Worm (Caenorhabditis elegans) whole organism, midembryonic: ENCODE measurements around the gene nas-13.

ENCODE experiments used
- T22C8.4 ChIP-seq: fragments of 200-800 bp; sonication (Bioruptor generic); IDR thresholded peaks from 2 replicates; pipeline ENCODE4 v1.3.6; 2022; ENCODE audit warnings: missing genetic modification characterization, missing compliant biosample characterization
- cog-1 ChIP-seq: sonication (generic microtip); optimal IDR thresholded peaks from 2 replicates; lab custom pipeline; 2016; ENCODE audit warnings: missing genetic modification characterization, missing compliant biosample characterization
- flt-1 ChIP-seq: fragments of 200-800 bp; sonication (Bioruptor generic); IDR thresholded peaks from 2 replicates; pipeline ENCODE4 v1.3.6; 2022; ENCODE audit warnings: missing genetic modification characterization, missing compliant biosample characterization
- klf-2 ChIP-seq: fragments of 200-800 bp; sonication (Bioruptor generic); conservative IDR thresholded peaks from 2 replicates; pipeline ENCODE4 v1.3.6; 2022; ENCODE audit warnings: missing genetic modification reagents, missing genetic modification characterization, missing compliant biosample characterization
- med-1 ChIP-seq: sonication (generic microtip); optimal IDR thresholded peaks from 2 replicates; lab custom pipeline; 2017; ENCODE audit warnings: missing genetic modification characterization, mild to moderate bottlenecking, missing compliant biosample characterization, antibody characterized with exemption, missing genetic modification reagents; ENCODE audit not compliant: insufficient read depth
- ref-1 ChIP-seq: fragments of 200-800 bp; sonication (Bioruptor generic); conservative IDR thresholded peaks from 2 replicates; pipeline ENCODE4 v1.3.6; 2022; ENCODE audit warnings: missing genetic modification reagents, missing genetic modification characterization, missing compliant biosample characterization
- tab-1 ChIP-seq: fragments of 200-800 bp; sonication (Bioruptor generic); IDR thresholded peaks from 2 replicates; pipeline ENCODE4 v1.3.6; 2022; ENCODE audit warnings: missing genetic modification characterization, missing compliant biosample characterization
- ztf-23 ChIP-seq: fragments of 200-800 bp; sonication (Bioruptor generic); IDR thresholded peaks from 2 replicates; pipeline ENCODE4 v1.3.6; 2022; ENCODE audit warnings: missing genetic modification reagents, missing genetic modification characterization, missing compliant biosample characterization
- ztf-29 ChIP-seq: fragments of 200-800 bp; sonication (Bioruptor generic); IDR thresholded peaks from 2 replicates; pipeline ENCODE4 v1.3.6; 2022; ENCODE audit warnings: missing genetic modification reagents, missing genetic modification characterization, missing compliant biosample characterization

The nas-13 gene

DNA sequence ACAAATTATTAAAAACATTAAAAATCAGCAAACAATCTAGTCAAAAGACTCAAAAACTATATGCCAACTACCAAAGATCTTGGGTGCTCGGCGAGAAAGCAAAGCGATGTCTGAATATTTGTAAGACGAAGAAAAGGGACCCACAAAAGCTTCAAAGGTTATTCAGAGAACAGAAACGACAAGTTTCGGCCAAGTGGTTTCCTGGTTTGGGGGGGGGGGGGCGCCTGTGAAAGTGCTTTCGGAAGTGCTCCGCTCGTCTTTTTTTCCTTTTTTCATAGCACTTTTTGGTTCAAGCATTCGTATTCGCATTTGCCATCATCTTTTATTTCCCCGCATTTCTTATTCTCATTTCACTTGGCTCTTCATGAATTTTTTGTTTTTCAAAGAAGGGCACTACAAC is 46.6 kb downstream of the nas-13 start:
- TF ChIP-seq klf-2 (GFP tag; lab: Robert Waterston, UW) (no peak), T22C8.4 (no peak), med-1 (GFP tag; lab: Kevin White, UChicago) (no peak), ref-1 (GFP tag; lab: Robert Waterston, UW) (no peak), ztf-29 (no peak), ztf-23 (GFP tag; lab: Robert Waterston, UW) (no peak), flt-1 (no peak), cog-1 (tag; lab: Kevin White, UChicago) (no peak), tab-1 (no peak)

DNA sequence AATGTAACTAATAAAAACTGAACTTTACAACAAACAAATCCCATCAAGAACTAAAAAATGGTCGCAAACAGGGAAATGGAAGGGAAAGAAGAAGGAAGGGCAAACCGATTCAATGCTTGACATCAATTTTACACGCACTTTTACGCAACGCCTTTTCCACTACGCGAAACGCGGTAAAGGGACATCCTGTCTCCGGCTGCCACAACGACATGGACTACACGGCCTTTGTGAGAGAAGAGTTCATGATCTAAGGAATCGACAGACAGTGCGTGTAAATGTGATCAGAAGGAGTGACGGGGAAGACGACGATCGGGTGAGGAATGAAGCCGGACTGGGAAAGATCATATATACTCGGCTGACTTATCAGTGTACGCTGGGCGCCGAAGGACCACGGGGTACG is 47.6 kb downstream of the nas-13 start:
- no peak for TF ChIP-seq cog-1 (tag; lab: Kevin White, UChicago)
- TF ChIP-seq flt-1, result no peak
- no peak for TF ChIP-seq ztf-29
- TF ChIP-seq med-1 (GFP tag; lab: Kevin White, UChicago), result no peak
- no peak for TF ChIP-seq ref-1 (GFP tag; lab: Robert Waterston, UW)
- TF ChIP-seq ztf-23 (GFP tag; lab: Robert Waterston, UW), result no peak
- no peak for TF ChIP-seq tab-1
- TF ChIP-seq T22C8.4, result no peak
- TF ChIP-seq klf-2 (GFP tag; lab: Robert Waterston, UW), result no peak

DNA sequence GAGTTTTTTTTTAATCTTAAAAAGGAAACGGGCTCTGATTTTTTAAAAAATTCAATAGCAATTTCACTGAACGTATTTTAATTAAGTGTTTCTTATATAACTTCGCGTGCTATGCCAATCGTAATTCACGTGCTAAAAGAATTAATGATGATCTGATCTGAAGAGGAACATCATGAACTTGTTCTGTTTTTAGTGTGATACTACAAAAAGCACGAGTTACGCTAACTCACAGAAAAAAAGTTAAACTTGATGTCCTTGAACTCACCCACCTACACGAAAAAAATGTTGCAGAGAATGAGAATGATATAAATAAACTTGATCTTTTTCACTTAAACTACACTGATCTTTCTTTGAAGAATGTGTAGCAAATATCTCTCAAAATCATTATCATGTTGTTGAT is 48.2 kb downstream of the nas-13 start:
- TF ChIP-seq T22C8.4, result no peak
- no peak for TF ChIP-seq cog-1 (tag; lab: Kevin White, UChicago)
- no peak for TF ChIP-seq klf-2 (GFP tag; lab: Robert Waterston, UW)
- no peak for TF ChIP-seq flt-1
- TF ChIP-seq tab-1, result no peak

DNA sequence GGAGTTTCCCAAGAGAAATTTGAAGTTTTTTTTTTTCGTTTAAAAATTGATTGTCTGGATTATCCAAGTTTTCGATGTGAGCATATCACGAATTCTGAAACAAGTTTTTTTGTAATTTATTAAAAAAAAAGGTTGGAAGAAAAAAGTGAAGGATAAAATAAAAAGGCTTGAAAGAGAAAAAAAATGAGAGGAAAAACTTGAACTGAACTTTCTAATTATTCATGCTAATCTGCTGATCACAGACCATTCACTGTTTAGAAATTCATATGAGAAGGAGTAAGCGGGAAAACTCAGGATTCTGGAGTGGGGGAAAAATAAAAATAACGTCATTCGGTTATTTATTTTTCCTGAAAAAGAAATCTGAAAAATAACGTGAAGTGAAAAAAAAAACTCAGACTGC is 50.3 kb downstream of the nas-13 start, which contains the start of gene svh-5:
Gene svh-5, minus strand, starts transcription at position 101 of the 400 bp plus-strand sequence.
- TF ChIP-seq ref-1 (GFP tag; lab: Robert Waterston, UW) (no peak), klf-2 (GFP tag; lab: Robert Waterston, UW) (no peak), med-1 (GFP tag; lab: Kevin White, UChicago) (no peak), cog-1 (tag; lab: Kevin White, UChicago) (no peak), flt-1 (no peak), tab-1 (no peak), ztf-29 (no peak), T22C8.4 (no peak), ztf-23 (GFP tag; lab: Robert Waterston, UW) (no peak)

DNA sequence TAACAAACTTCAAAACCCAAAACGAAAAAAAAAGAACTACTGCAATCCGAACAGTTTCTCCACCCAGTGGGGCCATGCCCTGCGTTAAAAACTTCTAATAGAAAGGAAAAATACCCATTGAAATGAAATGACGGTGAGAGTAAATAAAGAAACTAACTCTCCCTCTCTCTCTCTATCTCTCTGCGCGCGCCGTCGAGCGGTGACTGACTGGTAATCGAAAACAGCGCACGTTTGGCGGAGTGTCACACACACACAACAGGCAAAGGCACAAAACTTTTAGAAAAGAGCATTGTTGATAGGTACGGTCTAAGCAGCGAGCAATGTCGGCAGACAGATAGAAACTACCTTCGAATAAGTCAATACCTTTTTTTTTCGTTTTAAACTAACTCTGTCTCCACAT is 51.5 kb downstream of the nas-13 start:
- no peak for TF ChIP-seq T22C8.4
- TF ChIP-seq ref-1 (GFP tag; lab: Robert Waterston, UW), result no peak
- no peak for TF ChIP-seq ztf-23 (GFP tag; lab: Robert Waterston, UW)
- no peak for TF ChIP-seq tab-1
- no peak for TF ChIP-seq ztf-29
- no peak for TF ChIP-seq klf-2 (GFP tag; lab: Robert Waterston, UW)
- no peak for TF ChIP-seq flt-1
- TF ChIP-seq med-1 (GFP tag; lab: Kevin White, UChicago), result no peak
- no peak for TF ChIP-seq cog-1 (tag; lab: Kevin White, UChicago)

DNA sequence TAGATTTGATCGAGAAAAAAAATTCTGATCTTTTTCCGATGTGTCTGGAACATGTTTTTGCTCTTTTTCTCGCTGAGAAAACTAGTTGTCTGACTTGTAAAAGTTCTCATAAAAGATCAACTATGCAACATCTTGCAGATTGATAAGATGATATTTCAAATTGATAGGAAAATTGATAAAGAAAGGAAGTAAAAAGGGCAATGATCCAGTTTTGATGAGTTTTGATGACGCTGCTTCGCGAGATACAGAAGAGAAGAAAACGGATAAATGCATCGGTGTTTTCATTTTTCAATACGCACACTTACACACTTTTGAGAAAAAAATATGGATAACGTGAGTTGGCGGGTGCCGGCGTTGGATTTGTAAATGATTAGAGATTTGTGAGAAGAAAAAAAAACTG is 52.8 kb downstream of the nas-13 start:
- no peak for TF ChIP-seq ref-1 (GFP tag; lab: Robert Waterston, UW)
- TF ChIP-seq flt-1, result no peak
- no peak for TF ChIP-seq med-1 (GFP tag; lab: Kevin White, UChicago)
- TF ChIP-seq ztf-23 (GFP tag; lab: Robert Waterston, UW), result no peak
- no peak for TF ChIP-seq klf-2 (GFP tag; lab: Robert Waterston, UW)
- no peak for TF ChIP-seq T22C8.4
- TF ChIP-seq ztf-29, result no peak
- no peak for TF ChIP-seq cog-1 (tag; lab: Kevin White, UChicago)
- no peak for TF ChIP-seq tab-1
